Worm (Caenorhabditis elegans) whole organism, mixed stage, embryonic: Measurements from ENCODE around the gene C50F4.1.

Experiments
- M03D4.4 ChIP-seq: sonication (generic microtip); optimal IDR thresholded peaks from 2 replicates; lab custom pipeline; 2017; ENCODE audit warnings: mild to moderate bottlenecking, missing genetic modification characterization, missing compliant biosample characterization
- bed-3 ChIP-seq: fragments of 200-800 bp; sonication (Bioruptor generic); optimal IDR thresholded peaks from 3 replicates; lab custom pipeline; 2018; ENCODE audit warnings: mild to moderate bottlenecking, missing genetic modification characterization, moderate library complexity, missing compliant biosample characterization
- blmp-1 ChIP-seq: fragments of 150-350 bp; optimal IDR thresholded peaks from 2 replicates; lab custom pipeline; 2014; ENCODE audit warnings: missing biosample characterization, missing genetic modification characterization
- ceh-39 ChIP-seq: fragments of 150-350 bp; optimal IDR thresholded peaks from 2 replicates; lab custom pipeline; 2014; ENCODE audit warnings: missing biosample characterization, missing genetic modification characterization
- ceh-43 ChIP-seq: fragments of 200-800 bp; sonication (Bioruptor generic); optimal IDR thresholded peaks from 2 replicates; lab custom pipeline; 2018; ENCODE audit warnings: mild to moderate bottlenecking, missing genetic modification characterization, moderate library complexity, missing compliant biosample characterization
- ceh-83 ChIP-seq: fragments of 200-800 bp; sonication (Bioruptor generic); optimal IDR thresholded peaks from 2 replicates; lab custom pipeline; 2018; ENCODE audit warnings: mild to moderate bottlenecking, missing genetic modification characterization, missing compliant biosample characterization
- ces-1 ChIP-seq: fragments of 150-350 bp; optimal IDR thresholded peaks from 2 replicates; lab custom pipeline; 2014; ENCODE audit warnings: missing biosample characterization, missing genetic modification reagents, missing genetic modification characterization
- cnd-1 ChIP-seq: fragments of 200-800 bp; sonication (Bioruptor generic); optimal IDR thresholded peaks from 2 replicates; lab custom pipeline; 2018; ENCODE audit warnings: mild to moderate bottlenecking, missing genetic modification characterization, missing compliant biosample characterization
- elt-1 ChIP-seq: sonication (generic microtip); optimal IDR thresholded peaks from 2 replicates; lab custom pipeline; 2017; ENCODE audit warnings: missing genetic modification characterization, mild to moderate bottlenecking, missing compliant biosample characterization, antibody characterized with exemption, moderate library complexity, borderline replicate concordance; ENCODE audit not compliant: insufficient read depth
- elt-3 ChIP-seq: fragments of 150-350 bp; optimal IDR thresholded peaks from 2 replicates; lab custom pipeline; 2014; ENCODE audit warnings: missing biosample characterization, missing genetic modification characterization
- flh-1 ChIP-seq: fragments of 200-800 bp; sonication (Bioruptor generic); optimal IDR thresholded peaks from 2 replicates; lab custom pipeline; 2018; ENCODE audit warnings: mild to moderate bottlenecking, missing genetic modification characterization, moderate library complexity, missing compliant biosample characterization
- ham-2 ChIP-seq: fragments of 200-800 bp; sonication (Bioruptor generic); optimal IDR thresholded peaks from 2 replicates; lab custom pipeline; 2018; ENCODE audit warnings: mild to moderate bottlenecking, missing genetic modification characterization, missing compliant biosample characterization
- lin-13 ChIP-seq: fragments of 150-350 bp; optimal IDR thresholded peaks from 2 replicates; lab custom pipeline; 2014; ENCODE audit warnings: missing biosample characterization, missing genetic modification characterization
- lsy-2 ChIP-seq: fragments of 150-350 bp; optimal IDR thresholded peaks from 2 replicates; lab custom pipeline; 2014; ENCODE audit warnings: missing biosample characterization, missing genetic modification characterization
- mep-1 ChIP-seq: fragments of 150-350 bp; optimal IDR thresholded peaks from 2 replicates; lab custom pipeline; 2017; ENCODE audit warnings: missing biosample characterization, missing genetic modification reagents, missing genetic modification characterization, inconsistent platforms
- mls-2 ChIP-seq: sonication (generic microtip); optimal IDR thresholded peaks from 2 replicates; lab custom pipeline; 2016; ENCODE audit warnings: mild to moderate bottlenecking, missing genetic modification characterization, moderate library complexity, missing compliant biosample characterization
- nhr-12 ChIP-seq: fragments of 150-350 bp; optimal IDR thresholded peaks from 2 replicates; lab custom pipeline; 2014; ENCODE audit warnings: missing biosample characterization, missing genetic modification characterization
- nhr-2 ChIP-seq: fragments of 150-350 bp; optimal IDR thresholded peaks from 2 replicates; lab custom pipeline; 2014; ENCODE audit warnings: missing biosample characterization, missing genetic modification characterization
- nhr-237 ChIP-seq: fragments of 150-350 bp; optimal IDR thresholded peaks from 2 replicates; lab custom pipeline; 2014; ENCODE audit warnings: missing biosample characterization, missing genetic modification characterization
- nhr-28 ChIP-seq: fragments of 150-350 bp; optimal IDR thresholded peaks from 2 replicates; lab custom pipeline; 2014; ENCODE audit warnings: missing biosample characterization, missing genetic modification characterization
- nhr-76 ChIP-seq: sonication (generic microtip); optimal IDR thresholded peaks from 2 replicates; lab custom pipeline; 2017; ENCODE audit warnings: missing biosample characterization, missing genetic modification characterization
- pha-4 ChIP-seq: fragments of 150-350 bp; optimal IDR thresholded peaks from 2 replicates; lab custom pipeline; 2018; ENCODE audit warnings: missing biosample characterization, missing genetic modification reagents, missing genetic modification characterization
- snpc-4 ChIP-seq: fragments of 150-350 bp; optimal IDR thresholded peaks from 2 replicates; lab custom pipeline; 2014; ENCODE audit warnings: missing biosample characterization, missing genetic modification characterization
- sptf-1 ChIP-seq: sonication (generic microtip); optimal IDR thresholded peaks from 2 replicates; lab custom pipeline; 2017; ENCODE audit warnings: mild to moderate bottlenecking, missing genetic modification characterization, moderate library complexity, missing compliant biosample characterization
- tbx-8 ChIP-seq: fragments of 200-800 bp; sonication (Bioruptor generic); optimal IDR thresholded peaks from 2 replicates; lab custom pipeline; 2018; ENCODE audit warnings: mild to moderate bottlenecking, missing genetic modification characterization, moderate library complexity, missing compliant biosample characterization
- unc-120 ChIP-seq: sonication (generic microtip); optimal IDR thresholded peaks from 2 replicates; lab custom pipeline; 2017; ENCODE audit warnings: missing genetic modification characterization, missing compliant biosample characterization; ENCODE audit not compliant: poor library complexity, severe bottlenecking
- unc-62 ChIP-seq: fragments of 150-350 bp; optimal IDR thresholded peaks from 2 replicates; lab custom pipeline; 2014; ENCODE audit warnings: missing biosample characterization, missing genetic modification reagents, missing genetic modification characterization
- zip-8 ChIP-seq: fragments of 150-350 bp; optimal IDR thresholded peaks from 2 replicates; lab custom pipeline; 2014; ENCODE audit warnings: missing biosample characterization, missing genetic modification characterization
- ztf-11 ChIP-seq: fragments of 150-350 bp; optimal IDR thresholded peaks from 2 replicates; lab custom pipeline; 2014; ENCODE audit warnings: missing biosample characterization, missing genetic modification characterization

C50F4.1 gene

DNA sequence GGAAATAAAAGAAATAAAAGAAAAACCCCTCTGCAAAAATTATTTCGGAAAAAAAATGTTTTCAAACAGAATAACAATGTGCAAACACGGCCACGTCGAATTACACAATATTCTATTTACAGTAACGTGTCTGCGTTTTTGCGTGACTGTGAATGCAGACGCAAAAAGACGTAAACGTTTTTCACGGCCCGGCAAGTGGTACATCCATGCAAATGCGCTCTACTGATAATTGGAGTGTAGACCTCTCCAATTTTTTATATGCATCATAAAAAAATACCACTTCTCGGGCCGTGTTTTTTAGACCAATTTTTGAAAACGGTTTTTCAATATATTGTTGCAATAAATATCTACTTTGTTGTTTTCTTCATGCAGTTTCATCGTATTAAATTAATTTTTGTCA, 22.9 kb downstream of the C50F4.1 start, which contains the start of gene nstp-10:
Gene nstp-10 (minus strand): TSS at position 378 of the 400 bp plus-strand sequence.
- TF ChIP-seq elt-3 (tag; lab: Kevin White, UChicago) (no peak), nhr-76 (no peak), unc-62 (GFP tag; lab: Kevin White, UChicago) (no peak), nhr-237 (tag; lab: Kevin White, UChicago) (peak; percentile 8), lsy-2 (tag; lab: Kevin White, UChicago) (peak; percentile 84), elt-1 (tag; lab: Kevin White, UChicago) (no peak), M03D4.4 (tag; lab: Kevin White, UChicago) (no peak), ceh-43 (GFP tag; lab: Kevin White, UChicago) (no peak), ces-1 (GFP tag; lab: Kevin White, UChicago) (peak; percentile 28), ztf-11 (tag; lab: Kevin White, UChicago) (no peak), mls-2 (tag; lab: Kevin White, UChicago) (no peak), ceh-39 (tag; lab: Kevin White, UChicago) (no peak), zip-8 (tag; lab: Kevin White, UChicago) (no peak), lin-13 (tag; lab: Kevin White, UChicago) (peak; percentile 47), sptf-1 (no peak), nhr-28 (tag; lab: Kevin White, UChicago) (no peak), unc-120 (tag; lab: Kevin White, UChicago) (no peak), flh-1 (GFP tag; lab: Kevin White, UChicago) (no peak), cnd-1 (tag; lab: Kevin White, UChicago) (no peak), nhr-12 (tag; lab: Kevin White, UChicago) (no peak), mep-1 (tag; lab: Kevin White, UChicago) (peak; percentile 81), snpc-4 (tag; lab: Kevin White, UChicago) (no peak), tbx-8 (GFP tag; lab: Kevin White, UChicago) (no peak), ham-2 (GFP tag; lab: Kevin White, UChicago) (no peak)

DNA sequence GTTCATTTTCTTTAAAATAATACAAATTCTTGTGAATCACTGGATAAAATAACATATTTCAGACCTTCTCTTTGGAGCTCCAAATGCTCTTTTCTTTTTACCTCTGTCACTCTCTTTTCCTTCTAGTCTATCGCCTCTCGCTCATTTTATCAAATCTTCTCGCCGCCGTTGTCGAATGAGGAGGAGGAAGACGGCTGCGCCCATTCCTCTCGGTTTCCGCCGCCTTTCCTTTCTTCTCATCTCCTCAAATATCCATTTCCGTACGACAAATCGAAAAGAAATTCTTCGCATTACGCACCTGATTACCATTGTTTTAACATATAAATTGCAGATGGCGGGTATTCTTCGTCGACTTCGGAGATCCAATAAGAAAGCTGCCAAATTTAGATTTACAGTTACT, 23.7 kb downstream of the C50F4.1 start, which contains the start of gene ehbp-1:
Gene ehbp-1 (plus strand): TSS at position 332 of the 400 bp plus-strand sequence.
- TF ChIP-seq nhr-2 (tag; lab: Kevin White, UChicago) (no peak), ces-1 (GFP tag; lab: Kevin White, UChicago) (peak; percentile 78), unc-62 (GFP tag; lab: Kevin White, UChicago) (no peak), nhr-12 (tag; lab: Kevin White, UChicago) (no peak), unc-120 (tag; lab: Kevin White, UChicago) (peak; percentile 58), sptf-1 (no peak)

ce11 chrV:9556668-9557067, 30.1 kb downstream of the C50F4.1 start:
- TF ChIP-seq tbx-8 (GFP tag; lab: Kevin White, UChicago) (no peak), mep-1 (tag; lab: Kevin White, UChicago) (no peak), unc-120 (tag; lab: Kevin White, UChicago) (no peak), elt-3 (tag; lab: Kevin White, UChicago) (no peak), ces-1 (GFP tag; lab: Kevin White, UChicago) (no peak), nhr-12 (tag; lab: Kevin White, UChicago) (no peak), nhr-2 (tag; lab: Kevin White, UChicago) (no peak), ham-2 (GFP tag; lab: Kevin White, UChicago) (no peak), nhr-76 (no peak), bed-3 (GFP tag; lab: Kevin White, UChicago) (no peak), ztf-11 (tag; lab: Kevin White, UChicago) (no peak), blmp-1 (no peak), sptf-1 (no peak), ceh-83 (GFP tag; lab: Kevin White, UChicago) (no peak), zip-8 (tag; lab: Kevin White, UChicago) (no peak)

DNA sequence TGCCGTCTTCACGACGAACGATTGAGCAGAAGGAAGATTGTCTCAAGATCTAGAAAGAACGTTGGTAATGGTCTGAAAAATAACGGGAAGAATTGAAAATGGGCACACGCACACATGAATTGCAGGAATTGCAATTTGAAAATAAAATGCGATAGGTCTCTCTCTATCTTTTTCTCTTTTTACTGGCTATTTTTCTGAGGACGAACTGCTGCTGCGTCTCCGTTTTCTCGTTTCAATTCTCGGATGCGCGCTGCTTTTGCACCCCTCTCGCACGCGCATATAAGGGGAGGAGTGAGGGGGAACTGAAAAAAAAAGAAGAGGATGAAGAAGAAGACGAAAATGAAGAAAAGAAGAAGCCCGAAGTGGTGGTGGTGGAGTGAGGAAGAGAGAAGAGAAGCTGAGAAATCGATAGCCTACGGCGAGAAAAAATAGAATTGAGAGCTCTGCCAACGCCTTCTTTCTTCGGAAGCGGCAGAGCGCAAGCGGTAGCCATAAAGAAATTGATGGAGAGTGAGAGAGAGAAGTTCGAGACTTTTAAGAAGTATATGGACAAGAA, 35.1 kb downstream of the C50F4.1 start, which contains the start of gene rgef-1:
Gene rgef-1 (minus strand): TSS at position 51 of the 556 bp plus-strand sequence.
- TF ChIP-seq sptf-1 (peak; percentile 5), ces-1 (GFP tag; lab: Kevin White, UChicago) (peak; percentile 91), pha-4 (tag; lab: Kevin White, UChicago) (no peak)

ce11 chrV:9563585-9563984, 37.0 kb downstream of the C50F4.1 start:
- TF ChIP-seq zip-8 (tag; lab: Kevin White, UChicago) (peak; percentile 50), snpc-4 (tag; lab: Kevin White, UChicago) (no peak)
